Worm (Caenorhabditis elegans) whole organism, midembryonic: ENCODE data around the gene T25B6.6.

ENCODE experiments used
- flt-1 ChIP-seq: fragments of 200-800 bp; sonication (Bioruptor generic); IDR thresholded peaks from 2 replicates; pipeline ENCODE4 v1.3.6; 2022; ENCODE audit warnings: missing genetic modification characterization, missing compliant biosample characterization
- ztf-29 ChIP-seq: fragments of 200-800 bp; sonication (Bioruptor generic); IDR thresholded peaks from 2 replicates; pipeline ENCODE4 v1.3.6; 2022; ENCODE audit warnings: missing genetic modification reagents, missing genetic modification characterization, missing compliant biosample characterization

DNA sequence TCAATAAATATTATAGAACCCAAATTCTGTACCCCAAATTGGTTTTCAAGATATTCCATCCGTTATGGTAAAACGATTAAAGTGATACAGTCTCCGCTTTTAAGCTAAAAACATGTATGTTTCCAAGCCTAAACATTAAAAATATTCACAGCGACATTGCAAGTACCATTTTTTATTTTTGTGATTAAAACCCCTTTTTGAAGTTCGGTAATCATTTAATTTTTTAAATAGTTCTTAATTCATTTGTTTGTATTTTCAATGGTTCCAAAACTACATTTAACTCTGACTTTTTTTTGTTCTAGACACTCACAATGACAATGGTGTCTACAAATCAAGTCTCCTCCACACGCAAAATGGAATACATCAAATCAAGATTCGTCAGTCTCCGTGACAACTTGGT is 7.3 kb downstream of the T25B6.6 start, which contains the start of gene T25B6.4:
- TF ChIP-seq flt-1 (GFP tag; lab: Robert Waterston, UW) (no peak), ztf-29 (no peak)
